Fruit fly (Drosophila melanogaster) Kc167 (cell line): ENCODE results near the gene Npc2a.

Experiments used
- Myc ChIP-seq: fragments of >200 bp; optimal IDR thresholded peaks from 2 replicates; lab custom pipeline; 2017; ENCODE audit warnings: missing external identifiers
- psq ChIP-seq: fragments of >200 bp; optimal IDR thresholded peaks from 2 replicates; lab custom pipeline; 2017; ENCODE audit warnings: missing external identifiers

DNA sequence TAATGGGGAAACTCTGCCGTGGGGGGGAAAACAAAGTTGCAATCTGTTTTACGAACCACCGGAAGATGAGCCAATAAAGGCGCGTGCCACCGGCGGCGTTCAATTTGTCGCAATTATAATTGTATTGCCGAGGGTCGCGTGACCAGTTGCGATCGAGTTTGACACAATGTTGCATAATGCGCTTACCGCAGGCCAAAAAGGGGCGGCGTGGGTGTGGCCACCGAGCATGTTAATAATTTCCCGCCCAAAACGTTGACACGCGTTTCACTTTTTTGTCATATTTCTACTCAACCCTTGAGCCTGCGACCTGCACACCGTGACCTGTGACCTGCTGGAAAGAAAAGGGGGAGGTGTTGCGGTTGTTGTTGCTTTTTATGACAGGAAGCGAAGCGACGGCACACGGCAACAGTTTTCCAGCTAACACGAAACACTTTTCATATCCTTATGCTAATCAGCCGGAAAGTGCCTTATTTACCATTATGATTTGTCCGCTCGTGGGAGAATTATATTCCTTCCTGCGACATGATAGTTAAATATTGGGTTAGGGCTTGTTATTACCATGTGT is 26.1 kb upstream of the Npc2a start:
- TF ChIP-seq psq: no peak
- TF ChIP-seq Myc: no peak
